Fruit fly (Drosophila melanogaster) whole organism, embryonic: ENCODE data around the gene barr.

Experiments
- BtbVII ChIP-seq: fragments of 200-800 bp; sonication (Bioruptor generic); optimal IDR thresholded peaks from 3 replicates; lab custom pipeline; 2017; ENCODE audit warnings: missing biosample characterization, mild to moderate bottlenecking, missing genetic modification characterization
- CG10979 ChIP-seq: fragments of 200-800 bp; sonication (Bioruptor generic); optimal IDR thresholded peaks from 2 replicates; lab custom pipeline; 2018; ENCODE audit warnings: missing biosample characterization, mild to moderate bottlenecking, missing genetic modification characterization, moderate library complexity
- CG12219 ChIP-seq: fragments of 200-800 bp; sonication (Bioruptor generic); optimal IDR thresholded peaks from 3 replicates; lab custom pipeline; 2018; ENCODE audit warnings: missing biosample characterization, mild to moderate bottlenecking, missing genetic modification characterization
- CG13123 ChIP-seq: fragments of 200-800 bp; sonication (Bioruptor generic); optimal IDR thresholded peaks from 2 replicates; lab custom pipeline; 2016; ENCODE audit warnings: missing biosample characterization, missing genetic modification characterization
- CG13296 ChIP-seq: fragments of 200-800 bp; sonication (Bioruptor generic); optimal IDR thresholded peaks from 3 replicates; lab custom pipeline; 2018; ENCODE audit warnings: missing biosample characterization, mild to moderate bottlenecking, missing genetic modification characterization
- CG15269 ChIP-seq: fragments of 200-800 bp; sonication (Bioruptor generic); optimal IDR thresholded peaks from 2 replicates; lab custom pipeline; 2018; ENCODE audit warnings: missing biosample characterization, mild to moderate bottlenecking, missing genetic modification characterization, moderate library complexity
- CG15514 ChIP-seq: fragments of 200-800 bp; sonication (Bioruptor generic); optimal IDR thresholded peaks from 3 replicates; lab custom pipeline; 2017; ENCODE audit warnings: missing biosample characterization, missing genetic modification characterization, mild to moderate bottlenecking, moderate library complexity, missing genetic modification reagents
- CG15696 ChIP-seq: fragments of 200-800 bp; sonication (Bioruptor generic); optimal IDR thresholded peaks from 2 replicates; lab custom pipeline; 2019; ENCODE audit warnings: missing biosample characterization, mild to moderate bottlenecking, missing genetic modification characterization, moderate library complexity
- CG18599 ChIP-seq: fragments of 200-800 bp; sonication (Bioruptor generic); optimal IDR thresholded peaks from 3 replicates; lab custom pipeline; 2017; ENCODE audit warnings: missing biosample characterization, missing genetic modification characterization, mild to moderate bottlenecking, moderate library complexity, missing genetic modification reagents
- CG2875 ChIP-seq: fragments of 200-800 bp; sonication (Bioruptor generic); optimal IDR thresholded peaks from 2 replicates; lab custom pipeline; 2017; ENCODE audit warnings: missing biosample characterization, mild to moderate bottlenecking, missing genetic modification characterization, missing genetic modification reagents
- CG3065 ChIP-seq: fragments of 200-800 bp; sonication (Bioruptor generic); optimal IDR thresholded peaks from 2 replicates; lab custom pipeline; 2016; ENCODE audit warnings: missing biosample characterization, missing genetic modification characterization
- CG31365 ChIP-seq: fragments of 200-800 bp; sonication (Bioruptor generic); optimal IDR thresholded peaks from 2 replicates; lab custom pipeline; 2018; ENCODE audit warnings: missing biosample characterization, mild to moderate bottlenecking, missing genetic modification characterization
- CG33557 ChIP-seq: fragments of 200-800 bp; sonication (Bioruptor generic); optimal IDR thresholded peaks from 2 replicates; lab custom pipeline; 2019; ENCODE audit warnings: missing biosample characterization, mild to moderate bottlenecking, missing genetic modification characterization, moderate library complexity
- CG3995 ChIP-seq: fragments of 200-800 bp; sonication (Bioruptor generic); optimal IDR thresholded peaks from 3 replicates; lab custom pipeline; 2016; ENCODE audit warnings: missing biosample characterization, missing genetic modification characterization
- CG4404 ChIP-seq: fragments of 200-800 bp; sonication (Bioruptor generic); IDR thresholded peaks from 2 replicates; pipeline ENCODE4 v1.3.6; 2022; ENCODE audit warnings: missing biosample characterization, missing genetic modification characterization
- CG8359 ChIP-seq: fragments of 200-800 bp; sonication (Bioruptor generic); optimal IDR thresholded peaks from 2 replicates; lab custom pipeline; 2017; ENCODE audit warnings: missing biosample characterization, mild to moderate bottlenecking, missing genetic modification characterization, borderline replicate concordance
- CrebB ChIP-seq: fragments of 200-800 bp; sonication (Bioruptor generic); optimal IDR thresholded peaks from 3 replicates; lab custom pipeline; 2018; ENCODE audit warnings: missing biosample characterization, mild to moderate bottlenecking, missing genetic modification characterization
- Dad ChIP-seq: fragments of 200-800 bp; sonication (Bioruptor generic); optimal IDR thresholded peaks from 3 replicates; lab custom pipeline; 2016; ENCODE audit warnings: missing biosample characterization, missing genetic modification characterization
- Dip2 ChIP-seq: fragments of 200-800 bp; sonication (Bioruptor generic); IDR thresholded peaks from 2 replicates; pipeline ENCODE4 v1.3.6; 2022; ENCODE audit warnings: missing biosample characterization, missing genetic modification characterization
- Doc3 ChIP-seq: fragments of 200-800 bp; sonication (Bioruptor generic); IDR thresholded peaks from 3 replicates; pipeline ENCODE4 v1.3.6; 2022; ENCODE audit warnings: missing biosample characterization, missing genetic modification characterization; ENCODE audit not compliant: partially characterized antibody
- Eip74EF ChIP-seq, 2 experiments: fragments of 200-800 bp in 1 of 2; fragments of >200 bp in 1 of 2; sonication (Bioruptor generic) in 1 of 2; optimal IDR thresholded peaks; 2 replicates each; lab custom pipeline; 2017 to 2019; ENCODE audit warnings: missing biosample characterization in 2 of 2, missing genetic modification characterization in 2 of 2, mild to moderate bottlenecking in 1 of 2, moderate library complexity in 1 of 2
- Ets97D ChIP-seq: fragments of 200-800 bp; sonication (Bioruptor generic); optimal IDR thresholded peaks from 3 replicates; lab custom pipeline; 2016; ENCODE audit warnings: missing biosample characterization, missing genetic modification characterization
- Fer2 ChIP-seq: fragments of 200-800 bp; sonication (Bioruptor generic); optimal IDR thresholded peaks from 2 replicates; lab custom pipeline; 2018; ENCODE audit warnings: missing biosample characterization, mild to moderate bottlenecking, missing genetic modification characterization, moderate library complexity
- Hr3 ChIP-seq: fragments of 200-800 bp; sonication (Bioruptor generic); optimal IDR thresholded peaks from 3 replicates; lab custom pipeline; 2016; ENCODE audit warnings: missing biosample characterization, missing genetic modification characterization
- NFAT ChIP-seq: fragments of 200-800 bp; sonication (Bioruptor generic); IDR thresholded peaks from 2 replicates; pipeline ENCODE4 v1.3.6; 2022; ENCODE audit warnings: missing biosample characterization, missing genetic modification characterization
- Nf-YB ChIP-seq: fragments of 200-800 bp; sonication (Bioruptor generic); optimal IDR thresholded peaks from 3 replicates; lab custom pipeline; 2019; ENCODE audit warnings: missing biosample characterization, mild to moderate bottlenecking, missing genetic modification characterization, moderate library complexity
- Sin3A ChIP-seq: fragments of >200 bp; optimal IDR thresholded peaks from 2 replicates; lab custom pipeline; 2018
- ara ChIP-seq: fragments of 200-800 bp; sonication (Bioruptor generic); IDR thresholded peaks from 2 replicates; pipeline ENCODE4 v1.3.6; 2022; ENCODE audit warnings: missing biosample characterization, missing genetic modification characterization
- ato ChIP-seq: fragments of 200-800 bp; sonication (Bioruptor generic); IDR thresholded peaks from 2 replicates; pipeline ENCODE4 v1.3.6; 2022; ENCODE audit warnings: missing biosample characterization, missing genetic modification characterization; ENCODE audit not compliant: partially characterized antibody
- chinmo ChIP-seq: fragments of 200-800 bp; sonication (Bioruptor generic); IDR thresholded peaks from 4 replicates; pipeline ENCODE4 v1.3.6; 2022; ENCODE audit warnings: missing biosample characterization, missing genetic modification characterization; ENCODE audit not compliant: partially characterized antibody
- crol ChIP-seq: fragments of 200-800 bp; sonication (Bioruptor generic); IDR thresholded peaks from 2 replicates; pipeline ENCODE4 v1.3.6; 2022; ENCODE audit warnings: missing biosample characterization, missing genetic modification characterization
- exex ChIP-seq: fragments of 200-800 bp; sonication (Bioruptor generic); optimal IDR thresholded peaks from 4 replicates; lab custom pipeline; 2018; ENCODE audit warnings: missing biosample characterization, mild to moderate bottlenecking, missing genetic modification characterization, moderate library complexity
- gem ChIP-seq: fragments of 200-800 bp; sonication (Bioruptor generic); optimal IDR thresholded peaks from 2 replicates; lab custom pipeline; 2019; ENCODE audit warnings: missing biosample characterization, mild to moderate bottlenecking, missing genetic modification characterization, moderate library complexity
- kah ChIP-seq: fragments of 200-800 bp; sonication (Bioruptor generic); optimal IDR thresholded peaks from 2 replicates; lab custom pipeline; 2018; ENCODE audit warnings: missing biosample characterization, mild to moderate bottlenecking, missing genetic modification characterization
- maf-S ChIP-seq: fragments of 200-800 bp; sonication (Bioruptor generic); optimal IDR thresholded peaks from 2 replicates; lab custom pipeline; 2016; ENCODE audit warnings: missing biosample characterization, missing genetic modification characterization
- mam ChIP-seq: fragments of 200-800 bp; sonication (Bioruptor generic); optimal IDR thresholded peaks from 3 replicates; lab custom pipeline; 2016; ENCODE audit warnings: missing biosample characterization, missing genetic modification characterization
- odd ChIP-seq: fragments of 200-800 bp; sonication (Bioruptor generic); optimal IDR thresholded peaks from 2 replicates; lab custom pipeline; 2017; ENCODE audit warnings: missing biosample characterization, mild to moderate bottlenecking, missing genetic modification characterization
- onecut ChIP-seq: fragments of 200-800 bp; sonication (Bioruptor generic); IDR thresholded peaks from 2 replicates; pipeline ENCODE4 v1.3.6; 2022; ENCODE audit warnings: missing biosample characterization, missing genetic modification characterization
- otp ChIP-seq: fragments of 200-800 bp; sonication (Bioruptor generic); IDR thresholded peaks from 3 replicates; pipeline ENCODE4, ENCODE4 v1.3.6; 2022; ENCODE audit warnings: missing biosample characterization, missing genetic modification characterization
- peb ChIP-seq: fragments of 200-800 bp; sonication (Bioruptor generic); IDR thresholded peaks from 2 replicates; pipeline ENCODE4 v1.3.6; 2022; ENCODE audit warnings: missing biosample characterization, missing genetic modification characterization
- psq ChIP-seq: fragments of 200-800 bp; sonication (Bioruptor generic); optimal IDR thresholded peaks from 2 replicates; lab custom pipeline; 2017; ENCODE audit warnings: missing biosample characterization, missing genetic modification characterization
- repo ChIP-seq: fragments of 200-800 bp; sonication (Bioruptor generic); optimal IDR thresholded peaks from 2 replicates; lab custom pipeline; 2016; ENCODE audit warnings: missing biosample characterization, missing genetic modification characterization
- row ChIP-seq: fragments of 200-800 bp; sonication (Bioruptor generic); IDR thresholded peaks from 3 replicates; pipeline ENCODE4 v1.3.6; 2022; ENCODE audit warnings: missing biosample characterization, missing genetic modification characterization
- scrt ChIP-seq: fragments of 200-800 bp; sonication (Bioruptor generic); optimal IDR thresholded peaks from 2 replicates; lab custom pipeline; 2018; ENCODE audit warnings: missing biosample characterization, mild to moderate bottlenecking, missing genetic modification characterization, moderate library complexity
- sisA ChIP-seq: fragments of 200-800 bp; sonication (Bioruptor generic); IDR thresholded peaks from 2 replicates; pipeline ENCODE4 v1.3.6; 2022; ENCODE audit warnings: missing biosample characterization, missing genetic modification characterization
- slou ChIP-seq: fragments of 200-800 bp; sonication (Bioruptor generic); optimal IDR thresholded peaks from 3 replicates; lab custom pipeline; 2016; ENCODE audit warnings: missing biosample characterization, missing genetic modification characterization
- unc-4 ChIP-seq: fragments of 200-800 bp; sonication (Bioruptor generic); IDR thresholded peaks from 2 replicates; pipeline ENCODE4 v1.3.6; 2022; ENCODE audit warnings: missing biosample characterization, missing genetic modification characterization; ENCODE audit not compliant: partially characterized antibody
- vvl ChIP-seq: fragments of 200-800 bp; sonication (Bioruptor generic); IDR thresholded peaks from 2 replicates; pipeline ENCODE4 v1.3.6; 2022; ENCODE audit warnings: missing biosample characterization, missing genetic modification characterization
- yki ChIP-seq: fragments of >200 bp; optimal IDR thresholded peaks from 3 replicates; lab custom pipeline; 2018

barr gene

DNA sequence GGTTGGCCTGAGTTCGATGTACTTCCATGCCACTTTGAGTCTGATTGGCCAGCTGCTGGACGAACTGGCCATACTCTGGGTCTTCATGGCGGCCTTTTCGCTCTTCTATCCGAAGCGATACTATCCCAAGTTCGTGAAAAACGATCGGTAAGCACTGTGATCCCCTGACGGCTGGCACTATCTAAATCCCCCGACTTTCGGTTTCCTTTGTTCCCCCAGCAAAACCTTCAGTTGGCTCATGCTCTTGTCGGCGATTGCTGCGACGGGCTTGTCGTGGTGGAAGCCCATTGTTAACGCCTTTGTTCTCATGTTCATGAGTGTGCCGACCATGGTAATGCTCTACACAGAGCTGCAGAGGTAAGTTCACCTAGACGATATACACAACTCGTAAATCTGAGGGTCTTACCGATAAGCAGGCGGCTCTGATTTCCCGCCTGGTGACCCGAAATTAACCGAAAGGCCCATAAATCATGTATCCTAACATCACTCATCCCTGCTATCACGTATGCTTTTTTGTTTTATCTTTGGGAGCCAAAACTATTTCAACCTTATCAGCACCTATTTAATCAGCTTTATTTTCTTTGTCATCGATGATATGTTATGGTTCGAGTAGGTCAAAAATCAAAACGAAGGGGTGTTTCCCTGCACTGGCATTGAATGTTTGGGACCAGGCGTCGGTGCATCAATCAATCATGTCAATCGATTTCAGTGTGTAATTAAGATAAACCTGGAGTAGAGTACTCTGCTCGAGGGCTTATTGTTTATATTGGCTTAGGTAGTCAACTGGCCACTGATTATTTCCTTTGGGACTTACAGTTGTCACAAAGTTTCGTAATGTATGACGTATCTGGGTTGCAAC lies 8.2 kb upstream of the barr start (continued):
- TF ChIP-seq CG15269 (no peak), Nf-YB (GFP tag; lab: Kevin White, UChicago) (no peak), otp (no peak), CG3995 (GFP tag; lab: Kevin White, UChicago) (no peak), unc-4 (no peak), odd (GFP tag; lab: Kevin White, UChicago) (no peak), BtbVII (GFP tag; lab: Kevin White, UChicago) (no peak), CG15696 (tag; lab: Kevin White, UChicago) (peak; percentile 13), CG12219 (no peak), ara (GFP tag; lab: Robert Waterston, UW) (no peak), CG10979 (tag; lab: Kevin White, UChicago) (no peak), CG15514 (no peak), CG4404 (GFP tag; lab: Robert Waterston, UW) (no peak), CrebB (tag; lab: Kevin White, UChicago) (no peak), NFAT (no peak), kah (GFP tag; lab: Kevin White, UChicago) (no peak), repo (GFP tag; lab: Kevin White, UChicago) (no peak), row (GFP tag; lab: Robert Waterston, UW) (no peak), onecut (GFP tag; lab: Robert Waterston, UW) (0 out of 2 replicates have a peak, but pooled peaks have one; percentile 6), sisA (GFP tag; lab: Robert Waterston, UW) (no peak), Eip74EF (GFP tag; optimal IDR thresholded peaks at IDR 0.05; lab: Kevin White, UChicago) (no peak), mam (GFP tag; lab: Kevin White, UChicago) (no peak), CG13296 (GFP tag; lab: Kevin White, UChicago) (peak; percentile 21), Sin3A (lab: Kevin White, UChicago) (no peak), CG18599 (GFP tag; lab: Kevin White, UChicago) (peak; percentile 19), CG8359 (GFP tag; lab: Kevin White, UChicago) (no peak), Ets97D (GFP tag; lab: Kevin White, UChicago) (no peak), Fer2 (tag; lab: Kevin White, UChicago) (no peak), CG13123 (no peak), psq (no peak), CG31365 (no peak), Doc3 (GFP tag; lab: Robert Waterston, UW) (no peak), CG33557 (peak; percentile 32), Dip2 (GFP tag; lab: Robert Waterston, UW) (no peak), peb (GFP tag; lab: Robert Waterston, UW) (no peak), maf-S (GFP tag; lab: Kevin White, UChicago) (no peak), slou (GFP tag; lab: Kevin White, UChicago) (no peak), scrt (no peak), crol (GFP tag; lab: Robert Waterston, UW) (no peak), vvl (GFP tag; lab: Robert Waterston, UW) (no peak), chinmo (GFP tag; lab: Robert Waterston, UW) (0 out of 4 replicates have a peak, but pooled peaks have one; percentile 39), exex (tag; lab: Kevin White, UChicago) (peak; percentile 74), Dad (GFP tag; lab: Kevin White, UChicago) (no peak), ato (no peak), gem (no peak), Hr3 (GFP tag; lab: Kevin White, UChicago) (no peak), CG3065 (GFP tag; lab: Kevin White, UChicago) (no peak), yki (lab: Kevin White, UChicago) (no peak), CG2875 (GFP tag; lab: Kevin White, UChicago) (no peak)
